Worm (Caenorhabditis elegans) whole organism, L1 larva: ENCODE measurements around the gene aat-8.
A peak's percentile ranks its signal among the peaks of the same experiment; 100 is the strongest.

ENCODE experiments used
- F16B12.6 ChIP-seq: fragments of 150-350 bp; optimal IDR thresholded peaks from 2 replicates; lab custom pipeline; 2014; ENCODE audit warnings: missing biosample characterization, missing genetic modification characterization
- aly-2 ChIP-seq: fragments of 150-350 bp; optimal IDR thresholded peaks from 2 replicates; lab custom pipeline; 2014; ENCODE audit warnings: missing biosample characterization, missing genetic modification characterization
- blmp-1 ChIP-seq: fragments of 150-350 bp; optimal IDR thresholded peaks from 2 replicates; lab custom pipeline; 2014; ENCODE audit warnings: missing biosample characterization, missing genetic modification characterization
- ceh-82 ChIP-seq, 3 experiments: fragments of 150-350 bp in 1 of 3; sonication (generic microtip) in 2 of 3; optimal IDR thresholded peaks; 2 replicates each; lab custom pipeline; 2014 to 2017; ENCODE audit warnings: missing biosample characterization in 3 of 3, missing genetic modification characterization in 3 of 3
- ces-1 ChIP-seq: fragments of 150-350 bp; optimal IDR thresholded peaks from 2 replicates; lab custom pipeline; 2014; ENCODE audit warnings: missing biosample characterization, missing genetic modification reagents, missing genetic modification characterization
- dpl-1 ChIP-seq, 3 experiments: fragments of 150-350 bp in 2 of 3; sonication (generic microtip) in 1 of 3; optimal IDR thresholded peaks; 2 replicates each; lab custom pipeline; 2014 to 2017; ENCODE audit warnings: missing biosample characterization in 3 of 3, missing genetic modification characterization in 3 of 3, missing genetic modification reagents in 3 of 3
- efl-1 ChIP-seq, 4 experiments: fragments of 150-350 bp; optimal IDR thresholded peaks in 3 of 4; peaks in 1 of 4; 1 replicate in 1 of 4; 2 replicates in 3 of 4; lab custom pipeline; 2014; ENCODE audit warnings: missing biosample characterization in 2 of 4, missing genetic modification characterization in 2 of 4, missing genetic modification reagents in 2 of 4
- efl-3 ChIP-seq: fragments of 200-800 bp; sonication (Bioruptor generic); optimal IDR thresholded peaks from 2 replicates; lab custom pipeline; 2018; ENCODE audit warnings: mild to moderate bottlenecking, missing genetic modification characterization, missing compliant biosample characterization
- egl-13 ChIP-seq: sonication (generic microtip); optimal IDR thresholded peaks from 2 replicates; lab custom pipeline; 2016; ENCODE audit warnings: missing genotype, missing genetic modification reagents, missing genetic modification characterization, missing compliant biosample characterization
- elt-2 ChIP-seq: sonication (generic microtip); optimal IDR thresholded peaks from 2 replicates; lab custom pipeline; 2016; ENCODE audit warnings: missing genetic modification characterization, mild to moderate bottlenecking, inconsistent platforms, missing compliant biosample characterization, missing genetic modification reagents
- elt-3 ChIP-seq, 6 experiments: fragments of 150-350 bp in 1 of 6; sonication (generic microtip); optimal IDR thresholded peaks; 2 replicates each; lab custom pipeline; 2017 to 2018; ENCODE audit warnings: missing biosample characterization in 6 of 6, missing genetic modification characterization in 6 of 6, inconsistent platforms in 1 of 6
- fkh-4 ChIP-seq: sonication (generic microtip); optimal IDR thresholded peaks from 2 replicates; lab custom pipeline; 2016; ENCODE audit warnings: missing compliant biosample characterization, missing genetic modification characterization, borderline replicate concordance
- grh-1 ChIP-seq: fragments of 200-800 bp; sonication (Bioruptor generic); IDR thresholded peaks from 2 replicates; pipeline ENCODE4 v1.3.6; 2022; ENCODE audit warnings: missing genetic modification reagents, missing genetic modification characterization, missing compliant biosample characterization
- hlh-17 ChIP-seq: fragments of 200-800 bp; sonication (Bioruptor generic); optimal IDR thresholded peaks from 2 replicates; lab custom pipeline; 2018; ENCODE audit warnings: missing genetic modification characterization, mild to moderate bottlenecking, missing compliant biosample characterization, moderate library complexity, borderline replicate concordance
- hpl-2 ChIP-seq: fragments of 150-350 bp; optimal IDR thresholded peaks from 2 replicates; lab custom pipeline; 2014; ENCODE audit warnings: missing biosample characterization, missing genetic modification reagents, missing genetic modification characterization
- irx-1 ChIP-seq: sonication (generic microtip); optimal IDR thresholded peaks from 2 replicates; lab custom pipeline; 2016; ENCODE audit warnings: missing genetic modification characterization, missing compliant biosample characterization
- lin-14 ChIP-seq: fragments of 200-800 bp; sonication (Bioruptor generic); optimal IDR thresholded peaks from 2 replicates; lab custom pipeline; 2018; ENCODE audit warnings: mild to moderate bottlenecking, missing genetic modification characterization, moderate library complexity, missing compliant biosample characterization
- lin-35 ChIP-seq, 2 experiments: fragments of 150-350 bp; optimal IDR thresholded peaks; 2 replicates each; lab custom pipeline; 2014; ENCODE audit warnings: missing biosample characterization in 2 of 2, missing genetic modification characterization in 2 of 2, missing genetic modification reagents in 2 of 2
- lir-3 ChIP-seq: sonication (generic microtip); optimal IDR thresholded peaks from 2 replicates; lab custom pipeline; 2016; ENCODE audit warnings: mild to moderate bottlenecking, missing genetic modification characterization, moderate library complexity, missing compliant biosample characterization; ENCODE audit not compliant: poor library complexity
- mef-2 ChIP-seq: fragments of 150-350 bp; optimal IDR thresholded peaks from 2 replicates; lab custom pipeline; 2014; ENCODE audit warnings: missing biosample characterization, missing genetic modification characterization
- nhr-12 ChIP-seq: sonication (generic microtip); optimal IDR thresholded peaks from 2 replicates; lab custom pipeline; 2017; ENCODE audit warnings: missing biosample characterization, missing genetic modification characterization
- nhr-19 ChIP-seq: fragments of 200-800 bp; sonication (Bioruptor generic); conservative IDR thresholded peaks from 2 replicates; pipeline ENCODE4 v1.3.6; 2022; ENCODE audit warnings: missing genetic modification characterization, missing compliant biosample characterization
- nhr-20 ChIP-seq: sonication (generic microtip); optimal IDR thresholded peaks from 2 replicates; lab custom pipeline; 2016; ENCODE audit warnings: mild to moderate bottlenecking, missing genetic modification characterization, missing compliant biosample characterization
- nhr-71 ChIP-seq: sonication (generic microtip); optimal IDR thresholded peaks from 2 replicates; lab custom pipeline; 2016; ENCODE audit warnings: mild to moderate bottlenecking, missing genetic modification characterization, moderate library complexity, missing compliant biosample characterization
- nhr-76 ChIP-seq: sonication (generic microtip); optimal IDR thresholded peaks from 2 replicates; lab custom pipeline; 2017; ENCODE audit warnings: missing biosample characterization, missing genetic modification characterization
- nhr-85 ChIP-seq: sonication (generic microtip); peaks from one replicate; lab custom pipeline; 2016; ENCODE audit warnings: missing genetic modification characterization, inconsistent platforms, missing compliant biosample characterization
- pag-3 ChIP-seq: sonication (generic microtip); optimal IDR thresholded peaks from 2 replicates; lab custom pipeline; 2017; ENCODE audit warnings: missing genetic modification characterization, mild to moderate bottlenecking, missing compliant biosample characterization, antibody characterized with exemption, borderline replicate concordance; ENCODE audit not compliant: insufficient read depth
- pqm-1 ChIP-seq: sonication (generic microtip); optimal IDR thresholded peaks from 3 replicates; lab custom pipeline; 2017; ENCODE audit warnings: missing biosample characterization, missing genetic modification characterization
- snpc-4 ChIP-seq: fragments of 150-350 bp; optimal IDR thresholded peaks from 2 replicates; lab custom pipeline; 2014; ENCODE audit warnings: missing biosample characterization, missing genetic modification characterization
- snu-23 ChIP-seq: sonication (generic microtip); optimal IDR thresholded peaks from 2 replicates; lab custom pipeline; 2016; ENCODE audit warnings: missing genetic modification characterization, missing compliant biosample characterization
- sox-4 ChIP-seq: sonication (generic microtip); optimal IDR thresholded peaks from 2 replicates; lab custom pipeline; 2016; ENCODE audit warnings: missing genetic modification characterization, missing compliant biosample characterization
- unc-62 ChIP-seq: fragments of 150-350 bp; optimal IDR thresholded peaks from 2 replicates; lab custom pipeline; 2014; ENCODE audit warnings: missing biosample characterization, missing genetic modification reagents, missing genetic modification characterization
- vab-15 ChIP-seq: sonication (generic microtip); optimal IDR thresholded peaks from 2 replicates; lab custom pipeline; 2017; ENCODE audit warnings: missing genotype, mild to moderate bottlenecking, missing genetic modification characterization, missing compliant biosample characterization
- zip-4 ChIP-seq: fragments of 200-800 bp; sonication (Bioruptor generic); optimal IDR thresholded peaks from 2 replicates; lab custom pipeline; 2018; ENCODE audit warnings: mild to moderate bottlenecking, missing genetic modification characterization, moderate library complexity, missing compliant biosample characterization

Gene aat-8

DNA sequence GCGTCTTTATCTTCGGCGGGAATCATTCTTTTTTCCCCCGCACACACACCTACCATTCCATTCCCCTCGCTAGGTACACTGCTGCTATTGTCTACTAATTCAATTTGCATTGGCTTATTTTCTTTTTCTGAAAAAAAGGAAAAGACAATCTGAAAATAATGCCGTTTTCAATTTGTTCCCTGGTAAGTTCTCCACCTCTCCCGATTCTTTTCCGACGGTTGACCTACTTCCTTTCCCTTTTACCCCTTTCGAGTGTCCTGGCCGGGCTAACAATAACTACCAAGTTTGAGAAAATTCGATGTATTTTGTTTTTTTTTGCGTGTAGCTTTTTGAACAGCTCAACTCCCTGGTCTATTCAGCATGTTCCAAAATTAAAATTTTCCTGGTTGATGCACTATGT, 2.4 kb upstream of the aat-8 start, which contains the start of gene F37C4.4:
TSS of gene F37C4.4 (plus strand) at position 58 of the 400 bp plus-strand sequence.
- TF ChIP-seq hlh-17: no peak
- no peak for TF ChIP-seq mef-2 (tag; lab: Kevin White, UChicago)
- TF ChIP-seq blmp-1: peak; percentile 82
- TF ChIP-seq efl-1 (optimal IDR thresholded peaks at IDR 0.05; lab: Kevin White, UChicago): no peak
- TF ChIP-seq efl-1 (GFP tag; optimal IDR thresholded peaks at IDR 0.05 in 1 of 2; lab: Kevin White, UChicago): peak in 1 of 2 experiments; percentile 83
- TF ChIP-seq pqm-1 (tag; lab: Kevin White, UChicago): no peak

DNA sequence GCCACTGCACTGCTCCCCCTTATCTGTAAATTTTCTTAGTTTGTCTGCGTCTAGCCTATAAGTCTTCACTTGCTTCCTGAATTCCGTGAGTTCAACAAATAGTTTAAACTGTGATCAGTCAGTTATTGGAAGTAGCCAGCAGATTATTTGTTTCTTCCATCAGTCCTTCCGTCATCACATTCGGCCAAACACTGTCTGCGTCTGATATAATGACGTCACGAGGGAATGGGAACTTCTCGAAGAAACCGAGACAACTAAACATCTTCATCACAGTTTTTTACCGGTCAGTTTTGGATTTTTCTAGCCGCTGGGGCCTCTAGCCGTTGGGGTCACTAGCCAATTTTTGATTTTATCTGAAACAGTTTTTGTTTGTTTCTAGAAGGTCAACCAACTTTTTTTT, 1.2 kb upstream of the aat-8 start:
- TF ChIP-seq elt-3 (tag; optimal IDR thresholded peaks at IDR 0.05; lab: Kevin White, UChicago) (peak in 1 of 6 experiments; percentile 55), nhr-85 (peak; percentile 80), nhr-71 (tag; lab: Kevin White, UChicago) (peak; percentile 18), lin-35 (GFP tag; optimal IDR thresholded peaks at IDR 0.05; lab: Kevin White, UChicago) (peak in 1 of 2 experiments; percentile 50), lin-14 (GFP tag; lab: Kevin White, UChicago) (peak; percentile 16), efl-1 (optimal IDR thresholded peaks at IDR 0.05; lab: Kevin White, UChicago) (no peak), efl-1 (GFP tag; optimal IDR thresholded peaks at IDR 0.05 in 1 of 2; lab: Kevin White, UChicago) (peak in 1 of 2 experiments; percentile 68), nhr-20 (tag; lab: Kevin White, UChicago) (peak; percentile 19), blmp-1 (peak; percentile 71), dpl-1 (GFP tag; optimal IDR thresholded peaks at IDR 0.05; lab: Kevin White, UChicago) (no peak), elt-2 (tag; lab: Kevin White, UChicago) (peak; percentile 21), snu-23 (peak; percentile 30), snpc-4 (no peak), fkh-4 (tag; lab: Kevin White, UChicago) (no peak)
- TF ChIP-seq, all 84 proteins: peak for 10

DNA sequence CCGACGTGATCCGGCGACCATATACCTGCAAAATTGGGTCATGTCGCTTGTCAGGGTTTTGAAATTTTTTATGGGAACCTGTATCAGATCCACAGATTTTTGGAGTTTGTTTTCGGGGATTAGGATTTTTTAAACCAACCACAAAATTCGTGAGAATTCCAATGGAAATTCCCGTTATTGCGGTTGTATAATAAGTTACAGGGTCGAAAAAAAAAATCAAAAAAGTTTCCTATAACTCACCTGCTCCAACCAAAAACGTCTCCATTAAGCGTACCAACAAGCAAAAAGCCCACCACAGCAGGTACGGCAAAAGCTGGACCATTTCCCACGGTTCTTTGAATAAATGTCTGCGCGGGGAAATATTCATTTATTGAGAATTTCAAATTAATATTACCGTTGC, 1.9 kb downstream of the aat-8 start:
- TF ChIP-seq egl-13 (no peak), efl-1 (optimal IDR thresholded peaks at IDR 0.05; lab: Kevin White, UChicago) (no peak), efl-1 (GFP tag; optimal IDR thresholded peaks at IDR 0.05 in 1 of 2; lab: Kevin White, UChicago) (peak in 1 of 2 experiments; percentile 50)

DNA sequence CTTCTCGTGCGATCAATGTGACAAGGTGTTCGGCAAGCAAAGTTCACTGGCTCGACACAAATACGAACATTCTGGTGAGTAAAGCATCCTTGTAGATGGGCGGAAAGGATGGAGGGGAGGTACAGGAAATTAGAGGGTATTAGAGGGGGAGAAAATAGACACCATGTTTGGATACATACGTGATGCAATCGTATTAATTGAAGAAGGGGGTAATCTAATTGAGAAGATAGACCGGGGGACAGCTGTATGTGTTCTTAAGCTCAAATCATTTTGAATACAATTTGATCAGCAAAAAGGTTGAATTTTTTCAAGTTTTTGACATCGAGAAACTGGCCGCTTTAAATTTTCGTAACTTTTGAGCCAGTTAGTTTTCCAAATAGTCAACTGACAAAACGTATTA, 4.4 kb downstream of the aat-8 start:
- TF ChIP-seq dpl-1 (GFP tag; optimal IDR thresholded peaks at IDR 0.05; lab: Kevin White, UChicago) (no peak), hpl-2 (no peak), zip-4 (no peak), nhr-19 (GFP tag; lab: Robert Waterston, UW) (no peak), F16B12.6 (tag; lab: Kevin White, UChicago) (no peak), nhr-12 (no peak), efl-3 (GFP tag; lab: Kevin White, UChicago) (no peak), pag-3 (tag; lab: Kevin White, UChicago) (no peak), aly-2 (tag; lab: Kevin White, UChicago) (no peak), unc-62 (GFP tag; lab: Kevin White, UChicago) (no peak), nhr-76 (tag; lab: Kevin White, UChicago) (no peak), grh-1 (GFP tag; lab: Robert Waterston, UW) (no peak), vab-15 (tag; lab: Kevin White, UChicago) (no peak), sox-4 (tag; lab: Kevin White, UChicago) (no peak), lir-3 (tag; lab: Kevin White, UChicago) (no peak), irx-1 (tag; lab: Kevin White, UChicago) (no peak), ces-1 (no peak), pqm-1 (tag; lab: Kevin White, UChicago) (no peak), ceh-82 (tag; optimal IDR thresholded peaks at IDR 0.05; lab: Kevin White, UChicago) (no peak)
